Fruit fly (Drosophila melanogaster): ENCODE measurements around the gene Alp5.

Gene Alp5

DNA sequence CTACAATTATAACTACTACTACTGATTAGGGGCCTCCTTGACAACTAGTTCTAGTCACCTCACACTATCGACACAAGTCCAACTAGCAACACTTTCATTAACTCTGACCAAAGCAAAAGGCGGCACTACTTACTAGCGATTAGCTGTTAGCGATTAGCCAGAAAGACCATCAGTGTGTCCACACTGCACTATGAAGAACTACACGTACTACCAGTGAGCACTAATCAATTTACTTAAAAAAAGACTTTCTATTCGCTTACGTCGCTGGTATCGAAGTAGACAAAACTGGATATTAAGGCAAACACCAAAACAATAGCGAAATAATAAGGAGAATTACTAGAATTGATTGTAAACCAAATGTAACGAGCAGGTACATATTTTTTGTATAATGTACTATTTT is 7.0 kb upstream of the Alp5 start:
- TF ChIP-seq sage (GFP tag; optimal IDR thresholded peaks at IDR 0.05), result no peak
- no peak for TF ChIP-seq Mio (GFP tag; optimal IDR thresholded peaks at IDR 0.05)
- TF ChIP-seq Hr78 (GFP tag; optimal IDR thresholded peaks at IDR 0.05), result no peak
- no peak for TF ChIP-seq rgr (GFP tag; optimal IDR thresholded peaks at IDR 0.05)
- no peak for TF ChIP-seq HLH106 (tag; optimal IDR thresholded peaks at IDR 0.05)
- TF ChIP-seq Myc (optimal IDR thresholded peaks at IDR 0.05), result no peak
- TF ChIP-seq br (GFP tag; optimal IDR thresholded peaks at IDR 0.05), result no peak
- TF ChIP-seq jim (GFP tag; optimal IDR thresholded peaks at IDR 0.05), result no peak
- no peak for TF ChIP-seq GATAd (GFP tag; optimal IDR thresholded peaks at IDR 0.05)
- TF ChIP-seq ey (GFP tag; optimal IDR thresholded peaks at IDR 0.05), result no peak
- no peak for TF ChIP-seq CrebA (GFP tag; optimal IDR thresholded peaks at IDR 0.05; ENCODE audit: borderline replicate concordance)
- TF ChIP-seq dmrt93B (GFP tag; optimal IDR thresholded peaks at IDR 0.05), result no peak
- TF ChIP-seq CG9705 (GFP tag; optimal IDR thresholded peaks at IDR 0.05), result no peak
- TF ChIP-seq CG32264 (GFP tag; optimal IDR thresholded peaks at IDR 0.05), result no peak
- TF ChIP-seq OdsH (GFP tag; optimal IDR thresholded peaks at IDR 0.05), result no peak
- no peak for TF ChIP-seq Hr83 (GFP tag; optimal IDR thresholded peaks at IDR 0.05; ENCODE audit: poor library complexity, severe bottlenecking)

DNA sequence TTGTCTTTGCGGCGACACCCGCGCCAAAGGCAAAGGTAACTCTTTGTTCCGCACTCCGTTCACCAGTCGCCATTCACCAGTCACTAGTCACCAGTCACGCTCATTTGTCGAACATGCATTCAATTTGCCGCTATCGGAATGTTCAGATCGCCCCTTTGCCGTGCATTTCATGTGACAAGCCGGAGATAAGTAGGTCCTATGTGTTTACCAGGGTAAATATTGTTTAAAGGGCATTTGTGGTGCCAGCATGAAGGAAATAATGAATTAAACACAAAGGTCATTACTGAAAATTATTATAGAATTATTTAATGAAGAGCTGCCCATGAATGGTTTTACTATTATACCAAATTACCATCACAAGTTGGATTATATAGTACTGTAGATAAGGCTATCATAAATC is 5.7 kb downstream of the Alp5 start:
- TF ChIP-seq Abd-B (GFP tag; optimal IDR thresholded peaks at IDR 0.05) (no peak), Mio (GFP tag; optimal IDR thresholded peaks at IDR 0.05) (no peak), dmrt93B (GFP tag; optimal IDR thresholded peaks at IDR 0.05) (no peak), CrebA (GFP tag; optimal IDR thresholded peaks at IDR 0.05; ENCODE audit: borderline replicate concordance) (no peak), br (GFP tag; optimal IDR thresholded peaks at IDR 0.05) (no peak), OdsH (GFP tag; optimal IDR thresholded peaks at IDR 0.05) (no peak), woc (GFP tag; optimal IDR thresholded peaks at IDR 0.05) (no peak), psq (GFP tag; optimal IDR thresholded peaks at IDR 0.05) (no peak), rgr (GFP tag; optimal IDR thresholded peaks at IDR 0.05) (no peak), HLH106 (tag; optimal IDR thresholded peaks at IDR 0.05) (no peak), dl (GFP tag; optimal IDR thresholded peaks at IDR 0.05; ENCODE audit: insufficient read depth in 1 of 2, partially characterized antibody in 2 of 2) (no peak), Hr78 (GFP tag; optimal IDR thresholded peaks at IDR 0.05) (no peak), fru (GFP tag; optimal IDR thresholded peaks at IDR 0.05) (no peak), jim (GFP tag; optimal IDR thresholded peaks at IDR 0.05) (no peak), Jra (GFP tag; optimal IDR thresholded peaks at IDR 0.05) (no peak), Hnf4 (GFP tag; optimal IDR thresholded peaks at IDR 0.05) (no peak)

- TF ChIP-seq pan (optimal IDR thresholded peaks at IDR 0.05) (no peak), dl (GFP tag; optimal IDR thresholded peaks at IDR 0.05; ENCODE audit: insufficient read depth in 1 of 2, partially characterized antibody in 2 of 2) (no peak), jim (GFP tag; optimal IDR thresholded peaks at IDR 0.05) (no peak), Jra (GFP tag; optimal IDR thresholded peaks at IDR 0.05) (no peak), Sp1 (GFP tag; optimal IDR thresholded peaks at IDR 0.05) (no peak), N (GFP tag; optimal IDR thresholded peaks at IDR 0.05) (no peak), HLH106 (tag; optimal IDR thresholded peaks at IDR 0.05) (no peak), woc (GFP tag; optimal IDR thresholded peaks at IDR 0.05) (no peak), dmrt93B (GFP tag; optimal IDR thresholded peaks at IDR 0.05) (no peak), Rel (GFP tag; optimal IDR thresholded peaks at IDR 0.05) (no peak), Rel (tag; optimal IDR thresholded peaks at IDR 0.05) (no peak), dsf (GFP tag; optimal IDR thresholded peaks at IDR 0.05; ENCODE audit: borderline replicate concordance) (no peak), fru (GFP tag; optimal IDR thresholded peaks at IDR 0.05) (no peak), CG9705 (GFP tag; optimal IDR thresholded peaks at IDR 0.05) (no peak)
Measured at dm6 chr3R:20998319-20998718, 8.5 kb downstream of the Alp5 start.

dm6 chr3R:20990409-20990808 is 16.4 kb downstream of the Alp5 start:
- TF ChIP-seq GATAd (GFP tag; optimal IDR thresholded peaks at IDR 0.05) (no peak), sv (GFP tag; optimal IDR thresholded peaks at IDR 0.05) (no peak), h (GFP tag; optimal IDR thresholded peaks at IDR 0.05) (no peak), ey (GFP tag; optimal IDR thresholded peaks at IDR 0.05) (no peak)

DNA sequence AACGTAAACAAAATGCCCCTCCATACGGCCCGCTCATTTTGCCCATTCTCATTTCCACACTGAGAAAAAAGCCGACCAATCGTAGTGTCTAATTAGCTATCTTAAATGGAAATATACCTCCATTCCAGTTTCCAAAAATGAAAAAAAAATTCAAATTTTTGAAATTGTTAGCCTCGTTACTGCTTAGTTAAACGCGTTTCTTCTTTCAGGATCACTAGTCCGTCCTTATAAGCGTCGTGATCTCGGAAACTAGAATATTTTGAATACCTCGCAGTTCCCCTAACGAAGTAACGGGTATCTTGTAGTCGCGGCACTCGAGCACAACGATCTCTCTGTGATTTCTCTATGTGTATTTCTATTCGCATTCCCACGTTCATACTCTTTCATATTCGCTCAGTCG is 17.1 kb downstream of the Alp5 start:
- no peak for TF ChIP-seq dl (GFP tag; optimal IDR thresholded peaks at IDR 0.05; ENCODE audit: insufficient read depth in 1 of 2, partially characterized antibody in 2 of 2)
- TF ChIP-seq dmrt93B (GFP tag; optimal IDR thresholded peaks at IDR 0.05), result peak; percentile 19
- peak; percentile 33 for TF ChIP-seq HLH106 (tag; optimal IDR thresholded peaks at IDR 0.05)
- peak; percentile 23 for TF ChIP-seq sv (GFP tag; optimal IDR thresholded peaks at IDR 0.05)
